Fruit fly (Drosophila melanogaster): ENCODE results near the gene CG3061.

The CG3061 gene

dm6 chr3R:13986648-13987047 lies 45.5 kb upstream of the CG3061 start (continued):
- no peak for TF ChIP-seq NK7.1 (GFP tag; optimal IDR thresholded peaks at IDR 0.05)
- TF ChIP-seq CG7839 (tag; optimal IDR thresholded peaks at IDR 0.05): peak; percentile 24
- peak; percentile 26 for TF ChIP-seq D19A (tag; optimal IDR thresholded peaks at IDR 0.05)
- TF ChIP-seq Asciz (GFP tag; optimal IDR thresholded peaks at IDR 0.05): peak; percentile 8
- peak; percentile 17 for TF ChIP-seq Xbp1 (GFP tag; optimal IDR thresholded peaks at IDR 0.05)
- no peak for TF ChIP-seq CG15073 (GFP tag; optimal IDR thresholded peaks at IDR 0.05)
- peak; percentile 2 for TF ChIP-seq CG10209 (GFP tag; optimal IDR thresholded peaks at IDR 0.05)
- TF ChIP-seq CG10431 (GFP tag; optimal IDR thresholded peaks at IDR 0.05): no peak
- TF ChIP-seq Fer3 (tag; optimal IDR thresholded peaks at IDR 0.05): no peak
- no peak for TF ChIP-seq Elba2 (GFP tag; optimal IDR thresholded peaks at IDR 0.05)
- TF ChIP-seq ftz-f1 (GFP tag; optimal IDR thresholded peaks at IDR 0.05): no peak
- TF ChIP-seq bigmax (GFP tag; optimal IDR thresholded peaks at IDR 0.05): no peak
- TF ChIP-seq eve (GFP tag; optimal IDR thresholded peaks at IDR 0.05): peak in 1 of 2 experiments; percentile 74
- TF ChIP-seq row (GFP tag; IDR thresholded peaks at IDR 0.05): peak; percentile 36; the same call in 1 of the 3 replicates
- TF ChIP-seq Hr78 (GFP tag; optimal IDR thresholded peaks at IDR 0.05): no peak
- TF ChIP-seq CG14710 (tag; optimal IDR thresholded peaks at IDR 0.05): peak; percentile 5
- TF ChIP-seq Hr3 (GFP tag; optimal IDR thresholded peaks at IDR 0.05): peak; percentile 17
- peak; percentile 1 for TF ChIP-seq unpg (GFP tag; optimal IDR thresholded peaks at IDR 0.05)
- TF ChIP-seq Sox100B (GFP tag; optimal IDR thresholded peaks at IDR 0.05): peak; percentile 47
- peak; percentile 15 for TF ChIP-seq az2 (GFP tag; optimal IDR thresholded peaks at IDR 0.05)
- peak; percentile 60 for TF ChIP-seq CG11504 (tag; optimal IDR thresholded peaks at IDR 0.05)
- peak; percentile 30; the same call in 1 of the 2 replicates for TF ChIP-seq Ptx1 (GFP tag; IDR thresholded peaks at IDR 0.05)
- TF ChIP-seq PHDP (tag; optimal IDR thresholded peaks at IDR 0.05): peak; percentile 14
- peak in 1 of 2 experiments; percentile 69 for TF ChIP-seq Hr51 (GFP tag; optimal IDR thresholded peaks at IDR 0.05)
- peak; percentile 14 for TF ChIP-seq CG12391 (tag; optimal IDR thresholded peaks at IDR 0.05)
- peak; percentile 34 for TF ChIP-seq CG2678 (tag; optimal IDR thresholded peaks at IDR 0.05)
- TF ChIP-seq dmrt99B (tag; optimal IDR thresholded peaks at IDR 0.05): peak; percentile 47
- peak; percentile 13 for TF ChIP-seq CG9437 (GFP tag; optimal IDR thresholded peaks at IDR 0.05)
- TF ChIP-seq Oli (tag; optimal IDR thresholded peaks at IDR 0.05): peak; percentile 56
- peak; percentile 54 for TF ChIP-seq Sox102F (GFP tag; optimal IDR thresholded peaks at IDR 0.05)
- peak; percentile 50 for TF ChIP-seq gem (tag; optimal IDR thresholded peaks at IDR 0.05)
- peak; percentile 31 for TF ChIP-seq CG4424 (GFP tag; optimal IDR thresholded peaks at IDR 0.05)
- TF ChIP-seq CG31441 (GFP tag; IDR thresholded peaks at IDR 0.05): peak; percentile 26; the same call in 1 of the 2 replicates
- TF ChIP-seq ATbp (GFP tag; optimal IDR thresholded peaks at IDR 0.05): peak; percentile 9
- TF ChIP-seq CG17568 (GFP tag; optimal IDR thresholded peaks at IDR 0.05): peak; percentile 0
- TF ChIP-seq CG10654 (GFP tag; optimal IDR thresholded peaks at IDR 0.05): no peak
- TF ChIP-seq CG17385 (GFP tag; optimal IDR thresholded peaks at IDR 0.05): peak; percentile 13
- TF ChIP-seq tap (tag; optimal IDR thresholded peaks at IDR 0.05): peak; percentile 11
- no peak for TF ChIP-seq CG8388 (GFP tag; optimal IDR thresholded peaks at IDR 0.05)
- TF ChIP-seq stwl (tag; optimal IDR thresholded peaks at IDR 0.05): peak; percentile 51
- TF ChIP-seq prd (optimal IDR thresholded peaks at IDR 0.05): no peak
- peak; percentile 11; the same call in 1 of the 3 replicates for TF ChIP-seq prd (GFP tag; IDR thresholded peaks at IDR 0.05)
- peak; percentile 39 for TF ChIP-seq nmo (GFP tag; optimal IDR thresholded peaks at IDR 0.05)
- peak; percentile 3 for TF ChIP-seq grau (tag; optimal IDR thresholded peaks at IDR 0.05)
- TF ChIP-seq CG11723 (GFP tag; optimal IDR thresholded peaks at IDR 0.05): no peak
- no peak for TF ChIP-seq CG7271 (tag; optimal IDR thresholded peaks at IDR 0.05)
- peak; percentile 66 for TF ChIP-seq Abd-B (GFP tag; optimal IDR thresholded peaks at IDR 0.05)
- no peak for TF ChIP-seq vnd (GFP tag; IDR thresholded peaks at IDR 0.05; ENCODE audit: partially characterized antibody)
- TF ChIP-seq phol (tag; optimal IDR thresholded peaks at IDR 0.05): peak; percentile 53
